Worm (Caenorhabditis elegans) whole organism, young adult: ENCODE results near the gene cpg-1.

Experiments
- B0261.1 ChIP-seq: sonication (generic microtip); optimal IDR thresholded peaks from 2 replicates; lab custom pipeline; 2016; ENCODE audit warnings: mild to moderate bottlenecking, missing genetic modification characterization, moderate library complexity, missing compliant biosample characterization
- K12H6.12 ChIP-seq: fragments of 200-800 bp; sonication (Bioruptor generic); optimal IDR thresholded peaks from 2 replicates; lab custom pipeline; 2018; ENCODE audit warnings: mild to moderate bottlenecking, missing genetic modification characterization, missing compliant biosample characterization
- Y79H2A.3 ChIP-seq: fragments of 200-800 bp; sonication (Bioruptor generic); conservative IDR thresholded peaks from 2 replicates; pipeline ENCODE4 v1.3.6; 2022; ENCODE audit warnings: missing genetic modification reagents, missing genetic modification characterization, missing compliant biosample characterization
- bed-2 ChIP-seq: fragments of 200-800 bp; sonication (Bioruptor generic); IDR thresholded peaks from 2 replicates; pipeline ENCODE4 v1.3.6; 2022; ENCODE audit warnings: missing genetic modification reagents, missing genetic modification characterization, missing compliant biosample characterization
- ccch-3 ChIP-seq: fragments of 200-800 bp; sonication (Bioruptor generic); optimal IDR thresholded peaks from 2 replicates; lab custom pipeline; 2018; ENCODE audit warnings: mild to moderate bottlenecking, missing genetic modification characterization, missing compliant biosample characterization
- lin-40 ChIP-seq: sonication (generic microtip); optimal IDR thresholded peaks from 2 replicates; lab custom pipeline; 2016; ENCODE audit warnings: missing genetic modification characterization, mild to moderate bottlenecking, missing compliant biosample characterization, missing genotype, missing genetic modification reagents
- pha-4 ChIP-seq: fragments of 150-350 bp; sonication (generic microtip); optimal IDR thresholded peaks from 2 replicates; lab custom pipeline; 2014; ENCODE audit warnings: missing biosample characterization, missing genetic modification reagents, missing genetic modification characterization
- repo-1 ChIP-seq: sonication (generic microtip); optimal IDR thresholded peaks from 2 replicates; lab custom pipeline; 2017; ENCODE audit warnings: mild to moderate bottlenecking, missing genetic modification characterization, missing compliant biosample characterization

DNA sequence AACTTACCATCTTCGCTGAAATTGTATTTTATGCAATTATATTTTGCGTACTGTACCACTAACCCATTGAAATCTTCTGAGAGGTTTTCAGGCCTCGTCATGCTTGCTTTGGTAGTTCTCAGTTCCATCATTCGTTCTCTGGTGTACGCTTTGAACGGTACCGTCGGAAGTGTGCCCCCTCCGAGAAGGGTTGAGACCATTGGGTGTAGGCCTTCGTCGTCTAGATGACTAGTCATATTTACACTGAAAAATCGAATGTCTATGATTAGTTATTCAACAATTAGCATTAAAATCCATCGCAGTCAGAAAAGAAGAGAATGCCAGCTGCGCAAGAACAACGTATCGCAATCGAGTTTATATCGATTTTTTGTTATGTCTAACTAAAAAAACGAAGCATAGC is 14.3 kb upstream of the cpg-1 start, which contains the start of gene ifet-1:
- no peak for TF ChIP-seq K12H6.12 (tag; lab: Kevin White, UChicago)
- no peak for TF ChIP-seq lin-40
- no peak for TF ChIP-seq bed-2 (GFP tag; lab: Robert Waterston, UW)
- TF ChIP-seq ccch-3: no peak
- TF ChIP-seq pha-4 (tag; lab: Kevin White, UChicago): no peak
- no peak for TF ChIP-seq B0261.1 (tag; lab: Kevin White, UChicago)
- TF ChIP-seq Y79H2A.3: no peak
- TF ChIP-seq repo-1: no peak
